Worm (Caenorhabditis elegans): ENCODE measurements around the gene egl-44.

Gene egl-44

ce11 chrII:5948681-5949080 lies 20.1 kb downstream of the egl-44 start (continued):
- TF ChIP-seq T20F7.1 (GFP tag; optimal IDR thresholded peaks at IDR 0.05) (no peak), nhr-42 (GFP tag; IDR thresholded peaks at IDR 0.05) (no peak), nhr-111 (GFP tag; optimal IDR thresholded peaks at IDR 0.05) (no peak), lsy-2 (tag; optimal IDR thresholded peaks at IDR 0.05) (peak; percentile 31 to 53), nhr-28 (tag; optimal IDR thresholded peaks at IDR 0.05) (no peak), aha-1 (tag) (no peak), hmg-1.1 (GFP tag; IDR thresholded peaks at IDR 0.05) (peak; percentile 45; the same call in 1 of the 2 replicates), ceh-44 (GFP tag; IDR thresholded peaks at IDR 0.05) (no peak), duxl-1 (tag; optimal IDR thresholded peaks at IDR 0.05; ENCODE audit: poor library complexity) (no peak), F26F4.8 (GFP tag; conservative IDR thresholded peaks at IDR 0.05) (no peak), zip-2 (tag; optimal IDR thresholded peaks at IDR 0.05) (no peak), mxl-3 (GFP tag; optimal IDR thresholded peaks at IDR 0.05) (no peak), nhr-11 (tag; optimal IDR thresholded peaks at IDR 0.05) (peak; percentile 61), ctbp-1 (GFP tag; IDR thresholded peaks at IDR 0.05) (no peak), F49E8.2 (tag; optimal IDR thresholded peaks at IDR 0.05; ENCODE audit: borderline replicate concordance) (no peak), gei-8 (GFP tag; optimal IDR thresholded peaks at IDR 0.05) (no peak), attf-4 (tag; optimal IDR thresholded peaks at IDR 0.05) (no peak), ZK546.5 (tag; optimal IDR thresholded peaks at IDR 0.05) (no peak)

DNA sequence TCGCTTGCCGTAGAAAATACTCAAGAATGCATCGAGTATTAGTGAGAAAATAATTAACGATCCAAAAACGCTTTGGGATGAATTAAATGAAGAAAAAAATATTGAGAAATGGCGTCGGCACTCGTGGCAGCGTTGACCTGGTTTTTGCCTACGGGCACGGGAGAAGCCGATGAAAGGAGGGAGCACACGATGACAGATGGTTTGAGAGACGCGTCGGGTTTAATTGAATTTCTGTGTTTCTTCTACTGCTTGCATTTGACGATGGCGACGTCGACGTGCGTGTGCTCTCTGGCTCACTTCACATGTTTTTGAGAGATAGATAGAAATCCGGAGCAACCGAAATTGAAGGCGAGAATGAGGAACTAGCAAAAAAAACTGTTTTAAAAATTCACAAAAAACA lies 22.1 kb downstream of the egl-44 start:
- no peak for TF ChIP-seq tag-97 (GFP tag; IDR thresholded peaks at IDR 0.05)
- TF ChIP-seq hlh-30 (tag; optimal IDR thresholded peaks at IDR 0.05; ENCODE audit: insufficient read depth) = peak; percentile 6
- TF ChIP-seq aha-1 (tag) = peak; percentile 87
- 0 out of 2 replicates have a peak, but pooled peaks have one; percentile 6 for TF ChIP-seq hmg-1.1 (GFP tag; IDR thresholded peaks at IDR 0.05)
- TF ChIP-seq egl-43 (GFP tag; IDR thresholded peaks at IDR 0.05) = no peak
- no peak for TF ChIP-seq T26A8.4 (GFP tag; IDR thresholded peaks at IDR 0.05)
- TF ChIP-seq daf-12 (tag; optimal IDR thresholded peaks at IDR 0.05) = no peak
- TF ChIP-seq ctbp-1 (GFP tag; IDR thresholded peaks at IDR 0.05) = peak; percentile 55; the same call in 1 of the 2 replicates

DNA sequence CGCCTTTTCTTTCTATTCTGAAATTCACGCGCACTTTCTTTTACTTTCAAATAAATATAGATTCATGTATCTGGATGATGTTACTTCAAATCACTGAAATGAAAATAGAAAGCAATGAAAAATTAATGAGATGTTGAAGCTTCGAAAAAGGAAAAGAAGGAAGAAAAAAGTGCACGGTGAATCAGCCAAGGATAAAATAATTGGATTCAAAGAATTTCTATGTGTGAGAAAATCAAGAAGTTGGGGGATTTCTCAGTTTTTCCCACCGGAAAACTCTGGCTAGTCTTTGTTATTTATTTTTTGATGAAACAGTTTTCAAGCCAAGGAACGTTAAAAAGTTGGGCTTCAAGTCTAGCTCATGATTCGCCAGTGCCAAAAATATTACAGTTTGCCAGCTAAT lies 23.1 kb downstream of the egl-44 start:
- TF ChIP-seq aha-1 (tag) = peak; percentile 92
- TF ChIP-seq mdt-29 (GFP tag; IDR thresholded peaks at IDR 0.05) = no peak

DNA sequence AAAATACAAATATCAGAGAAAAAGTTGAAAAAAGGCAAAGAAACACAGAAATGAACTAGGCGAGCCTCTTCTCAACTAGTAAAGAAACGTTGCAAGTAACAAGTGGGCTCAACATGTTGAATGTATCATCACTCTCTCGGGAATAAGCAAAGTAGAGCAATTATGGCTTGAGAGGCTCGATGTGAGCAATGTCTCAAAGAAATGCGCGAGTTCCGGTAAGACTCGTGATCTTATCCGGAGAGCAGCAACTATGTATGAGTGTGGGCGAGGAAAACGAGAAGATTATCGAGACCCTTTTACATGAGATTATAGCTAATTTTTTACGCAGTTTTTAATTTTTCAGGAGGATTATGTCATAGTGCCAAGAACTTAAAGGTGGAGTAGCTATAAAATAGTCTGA lies 23.6 kb downstream of the egl-44 start:
- TF ChIP-seq ces-1 (GFP tag; optimal IDR thresholded peaks at IDR 0.05) (no peak), unc-62 (GFP tag; optimal IDR thresholded peaks at IDR 0.05 in 1 of 2) (peak in 1 of 2 experiments; percentile 88), unc-62 (tag; optimal IDR thresholded peaks at IDR 0.05) (no peak), lin-38 (GFP tag; IDR thresholded peaks at IDR 0.05) (no peak), F44E2.7 (GFP tag; IDR thresholded peaks at IDR 0.05) (no peak), aha-1 (tag) (peak; percentile 31), zip-11 (GFP tag; IDR thresholded peaks at IDR 0.05) (no peak), mep-1 (tag; optimal IDR thresholded peaks at IDR 0.05) (peak; percentile 33), hlh-30 (tag; optimal IDR thresholded peaks at IDR 0.05; ENCODE audit: insufficient read depth) (peak; percentile 55)

ce11 chrII:5955638-5956167 lies 27.1 kb downstream of the egl-44 start:
- TF ChIP-seq T20F7.1 (GFP tag; optimal IDR thresholded peaks at IDR 0.05) (no peak), hmg-1.1 (GFP tag; IDR thresholded peaks at IDR 0.05) (0 out of 2 replicates have a peak, but pooled peaks have one; percentile 16), ZK337.2 (GFP tag; IDR thresholded peaks at IDR 0.05) (no peak), mdl-1 (tag; optimal IDR thresholded peaks at IDR 0.05) (peak in 1 of 2 experiments; percentile 8), hlh-11 (tag; optimal IDR thresholded peaks at IDR 0.05) (no peak), daf-19 (GFP tag; conservative IDR thresholded peaks at IDR 0.05) (no peak), aha-1 (tag) (no peak), dmd-6 (GFP tag; IDR thresholded peaks at IDR 0.05) (no peak), ceh-28 (tag; optimal IDR thresholded peaks at IDR 0.05) (no peak), zip-2 (tag; optimal IDR thresholded peaks at IDR 0.05) (no peak), F37D6.2 (tag; optimal IDR thresholded peaks at IDR 0.05) (no peak), sdz-12 (GFP tag; optimal IDR thresholded peaks at IDR 0.05) (no peak), unc-62 (GFP tag; optimal IDR thresholded peaks at IDR 0.05 in 1 of 2) (peak in 1 of 2 experiments; percentile 99), unc-62 (tag; optimal IDR thresholded peaks at IDR 0.05) (no peak), lin-29 (GFP tag; IDR thresholded peaks at IDR 0.05) (no peak), mxl-3 (GFP tag; optimal IDR thresholded peaks at IDR 0.05) (no peak), pqm-1 (tag; optimal IDR thresholded peaks at IDR 0.05) (no peak), snpc-1.2 (GFP tag; IDR thresholded peaks at IDR 0.05) (no peak), dmd-8 (GFP tag; IDR thresholded peaks at IDR 0.05) (no peak), hlh-30 (tag; optimal IDR thresholded peaks at IDR 0.05; ENCODE audit: insufficient read depth) (no peak), lin-13 (GFP tag; optimal IDR thresholded peaks at IDR 0.05) (no peak), attf-4 (tag; optimal IDR thresholded peaks at IDR 0.05) (no peak)

All from whole organism, L4 larva.